Fruit fly (Drosophila melanogaster) whole organism, embryonic: Measurements from ENCODE around the gene SoYb.
A peak's percentile ranks its signal among the peaks of the same experiment; 100 is the strongest.

Experiments
- Ada2b ChIP-seq: fragments of 200-800 bp; sonication (Bioruptor generic); IDR thresholded peaks from 2 replicates; pipeline ENCODE4 v1.3.6; 2022; ENCODE audit warnings: missing biosample characterization, missing genetic modification characterization
- Blimp-1 ChIP-seq: fragments of 200-800 bp; sonication (Bioruptor generic); optimal IDR thresholded peaks from 3 replicates; lab custom pipeline; 2018; ENCODE audit warnings: missing biosample characterization, missing genetic modification characterization, mild to moderate bottlenecking, moderate library complexity, missing genetic modification reagents
- CG10543 ChIP-seq: fragments of 200-800 bp; sonication (Bioruptor generic); optimal IDR thresholded peaks from 3 replicates; lab custom pipeline; 2017; ENCODE audit warnings: missing biosample characterization, mild to moderate bottlenecking, missing genetic modification characterization, moderate library complexity
- CG10959 ChIP-seq: fragments of 200-800 bp; sonication (Bioruptor generic); IDR thresholded peaks from 2 replicates; pipeline ENCODE4 v1.3.6; 2022; ENCODE audit warnings: missing biosample characterization, missing genetic modification characterization
- CG11723 ChIP-seq: fragments of 200-800 bp; sonication (Bioruptor generic); optimal IDR thresholded peaks from 2 replicates; lab custom pipeline; 2017; ENCODE audit warnings: missing biosample characterization, mild to moderate bottlenecking, missing genetic modification characterization
- CG14710 ChIP-seq: fragments of 200-800 bp; sonication (Bioruptor generic); optimal IDR thresholded peaks from 3 replicates; lab custom pipeline; 2019; ENCODE audit warnings: missing biosample characterization, mild to moderate bottlenecking, missing genetic modification characterization, moderate library complexity
- CG15011 ChIP-seq: fragments of 200-800 bp; sonication (Bioruptor generic); optimal IDR thresholded peaks from 3 replicates; lab custom pipeline; 2018; ENCODE audit warnings: missing biosample characterization, mild to moderate bottlenecking, missing genetic modification characterization
- CG17802 ChIP-seq: fragments of 200-800 bp; sonication (Bioruptor generic); optimal IDR thresholded peaks from 2 replicates; lab custom pipeline; 2018; ENCODE audit warnings: missing biosample characterization, mild to moderate bottlenecking, missing genetic modification characterization, moderate library complexity
- CG2199 ChIP-seq: fragments of 200-800 bp; sonication (Bioruptor generic); IDR thresholded peaks from 3 replicates; pipeline ENCODE4 v1.3.6; 2022; ENCODE audit warnings: missing biosample characterization, missing genetic modification characterization
- CG3065 ChIP-seq: fragments of 200-800 bp; sonication (Bioruptor generic); optimal IDR thresholded peaks from 2 replicates; lab custom pipeline; 2016; ENCODE audit warnings: missing biosample characterization, missing genetic modification characterization
- CG4617 ChIP-seq: fragments of 200-800 bp; sonication (Bioruptor generic); optimal IDR thresholded peaks from 3 replicates; lab custom pipeline; 2016; ENCODE audit warnings: missing biosample characterization, missing genetic modification characterization, borderline replicate concordance
- CG6175 ChIP-seq: fragments of 200-800 bp; sonication (Bioruptor generic); IDR thresholded peaks from 3 replicates; pipeline ENCODE4 v1.3.6; 2022; ENCODE audit warnings: missing biosample characterization, missing genetic modification characterization
- CG7357 ChIP-seq: fragments of 200-800 bp; sonication (Bioruptor generic); IDR thresholded peaks from 3 replicates; pipeline ENCODE4 v1.3.6; 2022; ENCODE audit warnings: missing biosample characterization, missing genetic modification characterization
- CG9437 ChIP-seq: fragments of 200-800 bp; sonication (Bioruptor generic); optimal IDR thresholded peaks from 2 replicates; lab custom pipeline; 2018; ENCODE audit warnings: missing biosample characterization, mild to moderate bottlenecking, missing genetic modification characterization
- CG9727 ChIP-seq: fragments of 200-800 bp; sonication (Bioruptor generic); optimal IDR thresholded peaks from 3 replicates; lab custom pipeline; 2017; ENCODE audit warnings: missing biosample characterization, mild to moderate bottlenecking, missing genetic modification characterization
- CoRest ChIP-seq: fragments of 200-800 bp; sonication (Bioruptor generic); optimal IDR thresholded peaks from 3 replicates; lab custom pipeline; 2018; ENCODE audit warnings: missing biosample characterization, mild to moderate bottlenecking, missing genetic modification characterization, moderate library complexity
- Dip2 ChIP-seq: fragments of 200-800 bp; sonication (Bioruptor generic); IDR thresholded peaks from 2 replicates; pipeline ENCODE4 v1.3.6; 2022; ENCODE audit warnings: missing biosample characterization, missing genetic modification characterization
- MESR4 ChIP-seq: fragments of 200-800 bp; sonication (Bioruptor generic); optimal IDR thresholded peaks from 2 replicates; lab custom pipeline; 2018; ENCODE audit warnings: missing biosample characterization, mild to moderate bottlenecking, missing genetic modification characterization, moderate library complexity
- NK7.1 ChIP-seq: fragments of 200-800 bp; sonication (Bioruptor generic); optimal IDR thresholded peaks from 3 replicates; lab custom pipeline; 2016; ENCODE audit warnings: missing biosample characterization, missing genetic modification characterization
- Neu2 ChIP-seq: fragments of 200-800 bp; sonication (Bioruptor generic); optimal IDR thresholded peaks from 3 replicates; lab custom pipeline; 2016; ENCODE audit warnings: missing biosample characterization, missing genetic modification characterization, borderline replicate concordance
- Nf-YB ChIP-seq: fragments of 200-800 bp; sonication (Bioruptor generic); optimal IDR thresholded peaks from 3 replicates; lab custom pipeline; 2019; ENCODE audit warnings: missing biosample characterization, mild to moderate bottlenecking, missing genetic modification characterization, moderate library complexity
- Spps ChIP-seq: fragments of 200-800 bp; sonication (Bioruptor generic); optimal IDR thresholded peaks from 2 replicates; lab custom pipeline; 2018; ENCODE audit warnings: missing biosample characterization, mild to moderate bottlenecking, missing genetic modification characterization
- Trl ChIP-seq, 3 experiments: fragments of >200 bp in 2 of 3; fragments of 200-800 bp in 1 of 3; sonication (Bioruptor generic) in 1 of 3; optimal IDR thresholded peaks; 2 replicates in 1 of 3; 3 replicates in 2 of 3; lab custom pipeline; 2016 to 2017; ENCODE audit warnings: missing biosample characterization in 1 of 3, missing genetic modification characterization in 1 of 3
- Xbp1 ChIP-seq: fragments of 200-800 bp; sonication (Bioruptor generic); optimal IDR thresholded peaks from 3 replicates; lab custom pipeline; 2016; ENCODE audit warnings: missing biosample characterization, mild to moderate bottlenecking, missing genetic modification characterization
- ac ChIP-seq: fragments of 200-800 bp; sonication (Bioruptor generic); optimal IDR thresholded peaks from 3 replicates; lab custom pipeline; 2017; ENCODE audit warnings: missing biosample characterization, mild to moderate bottlenecking, missing genetic modification characterization
- amos ChIP-seq: fragments of 200-800 bp; sonication (Bioruptor generic); IDR thresholded peaks from 2 replicates; pipeline ENCODE4 v1.3.6; 2022; ENCODE audit warnings: missing biosample characterization, missing genetic modification characterization; ENCODE audit not compliant: partially characterized antibody
- br ChIP-seq: fragments of >200 bp; optimal IDR thresholded peaks from 2 replicates; lab custom pipeline; 2017
- cg ChIP-seq: fragments of 200-800 bp; sonication (Bioruptor generic); optimal IDR thresholded peaks from 3 replicates; lab custom pipeline; 2019; ENCODE audit warnings: missing biosample characterization, mild to moderate bottlenecking, missing genetic modification characterization, moderate library complexity
- da ChIP-seq: fragments of 200-800 bp; sonication (Bioruptor generic); optimal IDR thresholded peaks from 2 replicates; lab custom pipeline; 2016; ENCODE audit warnings: missing biosample characterization, missing genetic modification characterization
- fu2 ChIP-seq: fragments of 200-800 bp; sonication (Bioruptor generic); optimal IDR thresholded peaks from 2 replicates; lab custom pipeline; 2016; ENCODE audit warnings: missing biosample characterization, missing genetic modification characterization
- grau ChIP-seq: fragments of 200-800 bp; optimal IDR thresholded peaks from 3 replicates; lab custom pipeline; 2019; ENCODE audit warnings: missing biosample characterization, mild to moderate bottlenecking, missing genetic modification characterization, moderate library complexity
- grn ChIP-seq: fragments of 200-800 bp; sonication (Bioruptor generic); optimal IDR thresholded peaks from 3 replicates; lab custom pipeline; 2017; ENCODE audit warnings: missing biosample characterization, missing genetic modification characterization
- lab ChIP-seq: fragments of 200-800 bp; sonication (Bioruptor generic); optimal IDR thresholded peaks from 3 replicates; lab custom pipeline; 2017; ENCODE audit warnings: missing biosample characterization, missing genetic modification characterization, mild to moderate bottlenecking, moderate library complexity, missing genetic modification reagents
- lmd ChIP-seq: fragments of 200-800 bp; sonication (Bioruptor generic); IDR thresholded peaks from 2 replicates; pipeline ENCODE4 v1.3.6; 2022; ENCODE audit warnings: missing biosample characterization, missing genetic modification characterization
- mirr ChIP-seq: fragments of 200-800 bp; sonication (Bioruptor generic); optimal IDR thresholded peaks from 3 replicates; lab custom pipeline; 2018; ENCODE audit warnings: missing biosample characterization, mild to moderate bottlenecking, missing genetic modification characterization
- nau ChIP-seq: fragments of 200-800 bp; sonication (Bioruptor generic); optimal IDR thresholded peaks from 3 replicates; lab custom pipeline; 2017; ENCODE audit warnings: missing biosample characterization, mild to moderate bottlenecking, missing genetic modification characterization, missing genetic modification reagents
- nmo ChIP-seq: fragments of 200-800 bp; sonication (Bioruptor generic); optimal IDR thresholded peaks from 2 replicates; lab custom pipeline; 2018; ENCODE audit warnings: missing biosample characterization, mild to moderate bottlenecking, missing genetic modification characterization, moderate library complexity
- oc ChIP-seq: fragments of 200-800 bp; sonication (Bioruptor generic); optimal IDR thresholded peaks from 2 replicates; lab custom pipeline; 2018; ENCODE audit warnings: missing biosample characterization, mild to moderate bottlenecking, missing genetic modification characterization, moderate library complexity
- onecut ChIP-seq: fragments of 200-800 bp; sonication (Bioruptor generic); IDR thresholded peaks from 2 replicates; pipeline ENCODE4 v1.3.6; 2022; ENCODE audit warnings: missing biosample characterization, missing genetic modification characterization
- rib ChIP-seq: fragments of 200-800 bp; sonication (Bioruptor generic); IDR thresholded peaks from 2 replicates; pipeline ENCODE4 v1.3.6; 2022; ENCODE audit warnings: missing biosample characterization, missing genetic modification characterization
- ro ChIP-seq: fragments of 200-800 bp; sonication (Bioruptor generic); IDR thresholded peaks from 2 replicates; pipeline ENCODE4 v1.3.6; 2022; ENCODE audit warnings: missing biosample characterization, missing genetic modification characterization
- sens ChIP-seq: fragments of 200-800 bp; sonication (Bioruptor generic); peaks from one replicate; lab custom pipeline; 2016; ENCODE audit warnings: missing biosample characterization, missing genetic modification characterization
- seq ChIP-seq: fragments of 200-800 bp; sonication (Bioruptor generic); IDR thresholded peaks from 2 replicates; pipeline ENCODE4 v1.3.6; 2022; ENCODE audit warnings: missing biosample characterization, missing genetic modification characterization
- sisA ChIP-seq: fragments of 200-800 bp; sonication (Bioruptor generic); IDR thresholded peaks from 2 replicates; pipeline ENCODE4 v1.3.6; 2022; ENCODE audit warnings: missing biosample characterization, missing genetic modification characterization
- so ChIP-seq: fragments of 200-800 bp; sonication (Bioruptor generic); IDR thresholded peaks from 3 replicates; pipeline ENCODE4 v1.3.6; 2022; ENCODE audit warnings: missing biosample characterization, missing genetic modification characterization
- sug ChIP-seq: fragments of 200-800 bp; optimal IDR thresholded peaks from 2 replicates; lab custom pipeline; 2019; ENCODE audit warnings: missing biosample characterization, mild to moderate bottlenecking, missing genetic modification characterization, moderate library complexity
- toy ChIP-seq: fragments of 200-800 bp; sonication (Bioruptor generic); IDR thresholded peaks from 2 replicates; pipeline ENCODE4 v1.3.6; 2022; ENCODE audit warnings: missing biosample characterization, missing genetic modification characterization
- unpg ChIP-seq: fragments of 200-800 bp; sonication (Bioruptor generic); optimal IDR thresholded peaks from 3 replicates; lab custom pipeline; 2018; ENCODE audit warnings: missing biosample characterization, mild to moderate bottlenecking, missing genetic modification characterization, moderate library complexity
- vfl ChIP-seq: fragments of 200-800 bp; sonication (Bioruptor generic); optimal IDR thresholded peaks from 2 replicates; lab custom pipeline; 2016; ENCODE audit warnings: missing biosample characterization, missing genetic modification characterization
- z ChIP-seq: fragments of 200-800 bp; sonication (Bioruptor generic); IDR thresholded peaks from 3 replicates; pipeline ENCODE4 v1.3.6; 2022; ENCODE audit warnings: missing biosample characterization, missing genetic modification characterization

Gene SoYb

DNA sequence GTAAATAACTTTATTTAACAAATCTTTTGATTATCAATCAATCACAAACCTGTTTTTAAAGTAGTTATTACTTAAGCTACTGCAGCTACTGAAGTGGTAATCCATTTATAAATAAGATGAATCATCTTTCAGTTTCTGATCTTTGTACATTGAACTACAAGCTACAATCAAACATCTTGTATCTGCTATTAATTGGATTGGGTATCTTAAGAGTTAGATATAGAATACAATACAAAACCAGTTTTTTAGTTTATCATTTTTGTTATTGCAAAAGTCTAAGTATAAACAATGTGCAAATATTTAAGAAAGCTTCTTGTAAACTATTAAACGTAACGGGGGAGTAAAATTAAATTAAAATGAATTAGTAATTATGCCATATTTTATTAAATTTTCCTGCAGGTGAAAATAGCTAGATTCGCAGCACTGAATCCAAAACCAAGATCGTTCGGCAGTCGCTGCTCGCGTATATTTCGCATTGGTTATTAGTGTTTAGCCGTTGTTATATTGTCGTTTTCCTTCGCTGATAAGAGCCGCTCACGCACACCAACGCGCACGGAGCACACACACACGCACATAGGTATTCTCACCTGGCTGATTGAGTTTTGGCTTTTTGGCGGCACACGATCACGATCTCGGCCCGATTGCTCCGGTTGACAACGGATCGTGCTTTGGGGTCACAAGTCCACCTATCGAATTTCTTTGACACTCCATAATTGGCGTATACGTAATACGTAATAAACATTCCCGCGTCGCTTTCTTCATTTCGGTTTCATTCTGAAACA lies 54.6 kb downstream of the SoYb start (continued):
- peak; percentile 59 for TF ChIP-seq sug (tag; lab: Kevin White, UChicago)
- TF ChIP-seq z (GFP tag; lab: Robert Waterston, UW), result no peak
- TF ChIP-seq CG11723 (GFP tag; lab: Kevin White, UChicago), result no peak
- TF ChIP-seq CoRest (tag; lab: Kevin White, UChicago), result no peak
- peak; percentile 75; the same call in 1 of the 3 replicates for TF ChIP-seq CG2199 (GFP tag; lab: Robert Waterston, UW)
- no peak for TF ChIP-seq CG3065
- no peak for TF ChIP-seq vfl
- no peak for TF ChIP-seq br (lab: Kevin White, UChicago)
- no peak for TF ChIP-seq sisA (GFP tag; lab: Robert Waterston, UW)
- no peak for TF ChIP-seq CG15011 (GFP tag; lab: Kevin White, UChicago)
- TF ChIP-seq CG10543 (GFP tag; lab: Kevin White, UChicago), result peak; percentile 27
- peak; percentile 33 for TF ChIP-seq Blimp-1 (GFP tag; lab: Kevin White, UChicago)
- TF ChIP-seq CG9727, result no peak
- no peak for TF ChIP-seq grau
- TF ChIP-seq nau (GFP tag; lab: Kevin White, UChicago), result no peak
- no peak for TF ChIP-seq lmd (GFP tag; lab: Robert Waterston, UW)
- peak; percentile 67 for TF ChIP-seq CG9437
- no peak for TF ChIP-seq Ada2b
- no peak for TF ChIP-seq unpg (GFP tag; lab: Kevin White, UChicago)
- TF ChIP-seq CG10959 (GFP tag; lab: Robert Waterston, UW), result no peak
- no peak for TF ChIP-seq NK7.1
- TF ChIP-seq fu2 (GFP tag; lab: Kevin White, UChicago), result no peak
- TF ChIP-seq da, result no peak
- no peak for TF ChIP-seq seq
- TF ChIP-seq oc, result no peak
- TF ChIP-seq onecut, result no peak
- no peak for TF ChIP-seq Neu2 (GFP tag; lab: Kevin White, UChicago)
- no peak for TF ChIP-seq ac (GFP tag; lab: Kevin White, UChicago)
- TF ChIP-seq cg, result peak; percentile 68
- no peak for TF ChIP-seq CG17802
- peak; percentile 19; the same call in 1 of the 2 replicates for TF ChIP-seq amos (GFP tag; lab: Robert Waterston, UW)
- TF ChIP-seq rib (GFP tag; lab: Robert Waterston, UW), result peak; percentile 47; the same call in 1 of the 2 replicates
- TF ChIP-seq CG7357 (GFP tag; lab: Robert Waterston, UW), result no peak
- TF ChIP-seq grn, result peak; percentile 66
- TF ChIP-seq Spps (tag; lab: Kevin White, UChicago), result no peak
- peak; percentile 3 for TF ChIP-seq nmo (GFP tag; lab: Kevin White, UChicago)
- peak; percentile 81 for TF ChIP-seq mirr (GFP tag; lab: Kevin White, UChicago)
- TF ChIP-seq lab (GFP tag; lab: Kevin White, UChicago), result peak; percentile 19
- no peak for TF ChIP-seq Trl (optimal IDR thresholded peaks at IDR 0.05; lab: Kevin White, UChicago)
- no peak for TF ChIP-seq Trl (GFP tag; optimal IDR thresholded peaks at IDR 0.05; lab: Kevin White, UChicago)
- TF ChIP-seq Dip2 (GFP tag; lab: Robert Waterston, UW), result no peak
- no peak for TF ChIP-seq toy (GFP tag; lab: Robert Waterston, UW)
- TF ChIP-seq Xbp1 (GFP tag; lab: Kevin White, UChicago), result no peak
- TF ChIP-seq MESR4, result no peak
- no peak for TF ChIP-seq so (GFP tag; lab: Robert Waterston, UW)
- TF ChIP-seq CG14710 (tag; lab: Kevin White, UChicago), result no peak
- TF ChIP-seq ro (GFP tag; lab: Robert Waterston, UW), result no peak
- no peak for TF ChIP-seq Nf-YB
- no peak for TF ChIP-seq CG4617 (GFP tag; lab: Kevin White, UChicago)
- TF ChIP-seq sens (GFP tag; lab: Kevin White, UChicago), result peak; percentile 17
- no peak for TF ChIP-seq CG6175 (GFP tag; lab: Robert Waterston, UW)
- TF ChIP-seq, all 482 proteins: peak for 50
